Worm (Caenorhabditis elegans): ENCODE measurements around the gene gmn-1.

The gmn-1 gene

ce11 chrIII:12225234-12225633 is at the start of gene gmn-1:
Gene gmn-1 (minus strand): TSS chrIII:12225331.
- TF ChIP-seq dao-5 (tag; optimal IDR thresholded peaks at IDR 0.05) (no peak), W03F9.2 (tag; optimal IDR thresholded peaks at IDR 0.05) (peak; percentile 18)

DNA sequence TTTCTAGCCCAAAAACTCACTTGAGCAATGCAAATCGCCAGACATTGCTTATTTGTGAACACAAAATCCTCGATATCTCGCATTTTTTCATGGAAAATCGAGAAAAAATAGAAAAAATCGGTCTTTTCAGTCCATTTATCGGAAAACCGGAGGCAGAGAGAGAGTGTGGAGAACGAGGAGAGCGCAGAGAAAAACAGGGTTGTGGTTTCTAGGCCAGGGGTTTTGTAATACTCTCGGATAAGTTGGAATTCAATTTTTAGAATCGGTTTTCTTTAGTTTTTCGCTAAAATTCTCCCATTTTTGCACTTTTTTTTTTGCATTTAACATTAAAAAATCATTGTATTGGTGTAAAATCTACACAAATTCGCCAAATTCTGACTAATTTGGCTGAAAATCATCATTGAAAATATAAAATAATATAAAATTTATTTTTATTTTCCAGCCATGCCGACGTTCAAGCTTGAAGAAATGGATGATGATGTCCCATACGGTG is 48.5 kb upstream of the gmn-1 start, which contains the start of the genes Y75B8A.24 and Y75B8A.25:
Gene Y75B8A.24 (minus strand): TSS at position 155 of the 493 bp plus-strand sequence.
Gene Y75B8A.25 (plus strand): TSS at position 443 of the 493 bp plus-strand sequence.
- TF ChIP-seq W03F9.2 (tag; optimal IDR thresholded peaks at IDR 0.05) (peak; percentile 66), him-1 (tag; optimal IDR thresholded peaks at IDR 0.05) (no peak)

- TF ChIP-seq dao-5 (tag; optimal IDR thresholded peaks at IDR 0.05) (no peak), W03F9.2 (tag; optimal IDR thresholded peaks at IDR 0.05) (no peak), him-1 (tag; optimal IDR thresholded peaks at IDR 0.05) (no peak)
Measured at ce11 chrIII:12270391-12270790, 45.3 kb upstream of the gmn-1 start.

ce11 chrIII:12269807-12270206 is 44.7 kb upstream of the gmn-1 start:
- no peak for TF ChIP-seq him-1 (tag; optimal IDR thresholded peaks at IDR 0.05)
- TF ChIP-seq W03F9.2 (tag; optimal IDR thresholded peaks at IDR 0.05) = no peak
- no peak for TF ChIP-seq dao-5 (tag; optimal IDR thresholded peaks at IDR 0.05)

DNA sequence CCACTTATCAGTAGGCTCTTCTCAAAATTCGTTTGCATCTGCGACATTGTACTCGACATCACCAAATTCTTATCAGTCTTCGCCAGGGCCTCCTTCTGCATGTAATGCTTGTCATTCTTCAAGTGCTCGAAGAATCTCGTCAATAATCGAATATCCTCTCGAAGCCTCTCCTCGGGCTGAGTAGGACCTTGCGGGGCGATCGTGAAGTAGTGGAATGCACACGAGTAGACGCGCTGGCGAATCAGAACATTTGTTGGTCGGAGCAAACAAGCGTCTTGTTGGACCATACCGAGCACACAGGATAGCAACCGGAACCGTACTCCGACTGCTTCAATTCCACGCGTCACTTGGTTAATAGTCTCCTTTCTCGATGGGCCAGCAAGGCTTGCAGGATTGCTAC is 35.3 kb upstream of the gmn-1 start:
- no peak for TF ChIP-seq him-1 (tag; optimal IDR thresholded peaks at IDR 0.05)
- TF ChIP-seq W03F9.2 (tag; optimal IDR thresholded peaks at IDR 0.05) = no peak
- TF ChIP-seq dao-5 (tag; optimal IDR thresholded peaks at IDR 0.05) = no peak

ce11 chrIII:12259793-12260192 is 34.7 kb upstream of the gmn-1 start:
- TF ChIP-seq W03F9.2 (tag; optimal IDR thresholded peaks at IDR 0.05) = no peak
- no peak for TF ChIP-seq him-1 (tag; optimal IDR thresholded peaks at IDR 0.05)
- no peak for TF ChIP-seq dao-5 (tag; optimal IDR thresholded peaks at IDR 0.05)

DNA sequence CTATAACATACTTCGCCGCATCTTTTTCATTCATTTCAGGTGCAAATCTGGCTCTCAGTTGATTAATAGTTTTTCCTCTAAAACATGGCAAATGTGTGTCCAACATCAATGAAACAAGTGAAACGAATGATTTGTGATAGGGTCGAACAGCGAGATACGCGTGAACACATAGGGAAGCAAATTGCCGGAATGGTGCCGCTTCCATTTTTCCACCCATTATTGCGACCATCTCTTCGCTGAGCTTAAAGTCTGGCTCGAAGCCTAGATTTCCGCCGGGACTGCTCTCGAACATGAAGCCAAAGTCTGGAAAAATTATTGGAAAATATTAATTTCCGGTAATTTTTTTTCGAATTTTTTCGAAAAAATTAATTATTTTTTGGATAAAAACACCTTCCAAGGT is 28.2 kb upstream of the gmn-1 start:
- TF ChIP-seq dao-5 (tag; optimal IDR thresholded peaks at IDR 0.05) = no peak
- TF ChIP-seq W03F9.2 (tag; optimal IDR thresholded peaks at IDR 0.05) = no peak
- no peak for TF ChIP-seq him-1 (tag; optimal IDR thresholded peaks at IDR 0.05)

ce11 chrIII:12251178-12251577 is 26.0 kb upstream of the gmn-1 start:
- TF ChIP-seq dao-5 (tag; optimal IDR thresholded peaks at IDR 0.05) (no peak), him-1 (tag; optimal IDR thresholded peaks at IDR 0.05) (no peak), W03F9.2 (tag; optimal IDR thresholded peaks at IDR 0.05) (no peak)

DNA sequence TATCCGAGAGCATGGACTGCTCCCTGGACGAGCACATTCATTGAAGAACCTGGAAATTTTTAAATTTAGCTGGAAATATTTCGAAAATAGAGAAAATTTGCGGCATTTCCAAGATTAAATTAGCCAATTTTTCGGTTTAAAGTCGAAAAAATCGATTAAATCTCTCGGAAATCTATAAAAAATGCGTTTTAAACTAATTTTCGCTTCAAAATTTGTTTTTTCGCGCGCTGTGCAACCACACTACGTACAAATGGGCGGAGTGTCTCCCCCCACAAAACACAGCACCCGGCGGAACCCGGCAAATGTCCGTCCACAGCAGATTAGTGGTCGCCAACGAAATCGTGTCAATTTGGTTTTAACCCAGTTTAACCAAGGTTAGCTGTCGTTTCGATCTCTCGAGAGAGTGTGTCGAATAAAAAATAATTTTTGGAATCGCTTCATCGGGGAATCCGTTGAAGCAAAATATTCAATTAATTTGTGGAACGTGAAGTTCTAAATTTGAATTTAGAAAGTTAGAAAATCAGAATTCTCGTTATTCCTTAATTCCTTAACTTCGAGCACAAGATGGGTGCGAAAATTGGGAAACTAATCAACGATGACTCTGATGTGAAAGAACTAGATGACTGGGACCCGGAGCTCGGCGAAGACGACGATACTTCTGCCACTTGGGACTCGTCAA is 25.1 kb upstream of the gmn-1 start, which contains the start of the genes tim-1 and Y75B8A.23:
Gene tim-1 (minus strand): TSS at position 51 of the 679 bp plus-strand sequence.
Gene Y75B8A.23 (plus strand): TSS at position 547 of the 679 bp plus-strand sequence.
- TF ChIP-seq dao-5 (tag; optimal IDR thresholded peaks at IDR 0.05) = peak; percentile 30
- peak; percentile 95 for TF ChIP-seq W03F9.2 (tag; optimal IDR thresholded peaks at IDR 0.05)
- peak; percentile 27 for TF ChIP-seq him-1 (tag; optimal IDR thresholded peaks at IDR 0.05)

DNA sequence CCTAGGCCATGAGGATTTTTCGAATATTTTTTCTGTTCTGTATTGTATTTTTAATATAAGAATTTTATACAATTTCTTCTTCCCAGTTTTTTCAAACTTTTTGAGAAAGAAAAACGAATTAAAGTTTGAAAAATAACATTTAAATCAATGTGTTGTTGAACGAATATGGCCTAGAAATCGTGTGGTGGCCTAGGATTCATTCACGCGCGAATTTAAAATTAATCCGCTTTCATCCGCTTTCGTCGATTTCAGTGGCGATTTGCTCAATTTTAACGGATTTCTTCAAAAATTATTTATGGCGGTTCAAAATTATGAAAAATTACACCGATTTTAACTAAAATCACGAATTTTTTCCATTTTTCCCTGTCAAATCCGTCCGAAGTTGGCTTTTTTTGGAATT is 22.2 kb upstream of the gmn-1 start:
- TF ChIP-seq W03F9.2 (tag; optimal IDR thresholded peaks at IDR 0.05) = no peak
- TF ChIP-seq him-1 (tag; optimal IDR thresholded peaks at IDR 0.05) = no peak
- TF ChIP-seq dao-5 (tag; optimal IDR thresholded peaks at IDR 0.05) = no peak

DNA sequence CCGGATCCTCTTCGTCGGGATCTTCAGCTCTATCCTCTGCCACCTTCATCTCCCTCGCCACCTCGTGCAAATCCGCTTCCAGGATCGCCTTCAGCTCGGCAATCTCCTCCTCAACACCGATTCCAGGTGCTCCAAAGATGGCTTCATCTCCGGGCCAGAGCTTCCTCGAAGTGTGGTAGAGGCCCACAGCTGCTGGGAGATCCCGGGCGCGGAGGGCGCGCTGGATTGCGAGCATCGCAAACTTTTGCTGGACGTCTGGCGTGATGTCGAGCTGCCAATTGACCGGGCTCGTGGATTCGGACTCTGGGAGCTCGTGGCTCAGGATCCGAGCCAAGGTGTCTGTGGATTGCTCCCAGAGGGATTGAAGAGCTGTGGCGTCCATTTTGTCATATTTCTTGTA is 20.4 kb upstream of the gmn-1 start:
- no peak for TF ChIP-seq W03F9.2 (tag; optimal IDR thresholded peaks at IDR 0.05)
- no peak for TF ChIP-seq dao-5 (tag; optimal IDR thresholded peaks at IDR 0.05)
- TF ChIP-seq him-1 (tag; optimal IDR thresholded peaks at IDR 0.05) = no peak

DNA sequence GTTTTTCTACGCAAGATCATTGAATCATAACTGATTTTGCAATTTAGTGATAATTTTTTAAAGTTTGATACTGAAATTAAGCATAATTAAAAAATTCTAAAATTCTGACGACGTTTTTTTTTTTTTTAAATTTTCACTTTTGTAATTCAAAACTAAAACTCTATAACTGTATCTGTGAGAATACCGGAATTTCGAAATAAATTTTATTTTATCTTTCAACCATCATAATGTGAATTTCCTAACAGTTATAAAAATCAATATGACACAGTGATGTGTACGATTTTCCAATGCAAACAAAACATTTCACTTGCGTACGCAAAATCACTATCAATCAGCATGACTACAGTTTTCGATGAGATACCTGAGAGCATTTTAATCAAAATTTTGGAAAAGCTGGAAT is 10.8 kb upstream of the gmn-1 start, which contains the start of the genes grl-15 and fbxa-89:
Gene grl-15 (minus strand): TSS at position 101 of the 400 bp plus-strand sequence.
Gene fbxa-89 (plus strand): TSS at position 271 of the 400 bp plus-strand sequence.
- no peak for TF ChIP-seq dao-5 (tag; optimal IDR thresholded peaks at IDR 0.05)
- no peak for TF ChIP-seq W03F9.2 (tag; optimal IDR thresholded peaks at IDR 0.05)
- TF ChIP-seq him-1 (tag; optimal IDR thresholded peaks at IDR 0.05) = no peak

ce11 chrIII:12235359-12235758 is 10.2 kb upstream of the gmn-1 start:
- TF ChIP-seq him-1 (tag; optimal IDR thresholded peaks at IDR 0.05) = no peak
- TF ChIP-seq dao-5 (tag; optimal IDR thresholded peaks at IDR 0.05) = no peak
- TF ChIP-seq W03F9.2 (tag; optimal IDR thresholded peaks at IDR 0.05) = no peak

ce11 chrIII:12233493-12233892 is 8.4 kb upstream of the gmn-1 start:
- TF ChIP-seq dao-5 (tag; optimal IDR thresholded peaks at IDR 0.05) (no peak), W03F9.2 (tag; optimal IDR thresholded peaks at IDR 0.05) (no peak), him-1 (tag; optimal IDR thresholded peaks at IDR 0.05) (no peak)

Data from whole organism, L4/young adult.